Fruit fly (Drosophila melanogaster): ENCODE results near the gene Pdk1.

The Pdk1 gene

dm6 chr3L:94062-94461 lies 35.2 kb upstream of the Pdk1 start (continued):
- TF ChIP-seq CG16813 (GFP tag; IDR thresholded peaks at IDR 0.05; ENCODE audit: partially characterized antibody) = no peak
- TF ChIP-seq sens (GFP tag) = peak; percentile 77
- no peak; the same call in 2 of the 3 replicates for TF ChIP-seq gce (GFP tag; IDR thresholded peaks at IDR 0.05)
- peak; percentile 19; the same call in 1 of the 2 replicates for TF ChIP-seq CG31224 (GFP tag; IDR thresholded peaks at IDR 0.05)
- peak; percentile 21 for TF ChIP-seq mam (GFP tag; optimal IDR thresholded peaks at IDR 0.05)
- peak; percentile 19 for TF ChIP-seq Blimp-1 (GFP tag; optimal IDR thresholded peaks at IDR 0.05)
- TF ChIP-seq Fer3 (tag; optimal IDR thresholded peaks at IDR 0.05) = peak; percentile 23
- no peak for TF ChIP-seq CG4424 (GFP tag; optimal IDR thresholded peaks at IDR 0.05)
- TF ChIP-seq sim (GFP tag; IDR thresholded peaks at IDR 0.05) = no peak
- no peak for TF ChIP-seq HLH4C (GFP tag; IDR thresholded peaks at IDR 0.05; ENCODE audit: partially characterized antibody)
- TF ChIP-seq CG17802 (tag; optimal IDR thresholded peaks at IDR 0.05) = no peak
- TF ChIP-seq dati (GFP tag; IDR thresholded peaks at IDR 0.05) = no peak
- TF ChIP-seq zen (tag; optimal IDR thresholded peaks at IDR 0.05) = no peak
- no peak for TF ChIP-seq CG2116 (GFP tag; optimal IDR thresholded peaks at IDR 0.05)
- no peak for TF ChIP-seq CG15479 (GFP tag; optimal IDR thresholded peaks at IDR 0.05)
- TF ChIP-seq gsb (GFP tag; IDR thresholded peaks at IDR 0.05) = no peak
- 0 out of 3 replicates have a peak, but pooled peaks have one; percentile 31 for TF ChIP-seq Mrtf (GFP tag; IDR thresholded peaks at IDR 0.05)
- peak; percentile 12 for TF ChIP-seq NfI (GFP tag; optimal IDR thresholded peaks at IDR 0.05)
- peak; percentile 70 for TF ChIP-seq lab (GFP tag; optimal IDR thresholded peaks at IDR 0.05)
- no peak for TF ChIP-seq CG3163 (GFP tag; optimal IDR thresholded peaks at IDR 0.05)
- no peak for TF ChIP-seq CG9876 (GFP tag; optimal IDR thresholded peaks at IDR 0.05)
- no peak for TF ChIP-seq disco-r (GFP tag; optimal IDR thresholded peaks at IDR 0.05)
- no peak for TF ChIP-seq NFAT (GFP tag; IDR thresholded peaks at IDR 0.05)
- TF ChIP-seq psq (GFP tag; optimal IDR thresholded peaks at IDR 0.05) = no peak
- no peak for TF ChIP-seq CG18764 (GFP tag; optimal IDR thresholded peaks at IDR 0.05)
- TF ChIP-seq Antp (GFP tag; optimal IDR thresholded peaks at IDR 0.05) = peak; percentile 24
- TF ChIP-seq ham (GFP tag; IDR thresholded peaks at IDR 0.05) = no peak
- TF ChIP-seq cas (GFP tag; IDR thresholded peaks at IDR 0.05) = no peak
- no peak for TF ChIP-seq CG6854 (GFP tag; optimal IDR thresholded peaks at IDR 0.05)
- peak; percentile 36 for TF ChIP-seq CG7839 (tag; optimal IDR thresholded peaks at IDR 0.05)
- TF ChIP-seq Drgx (GFP tag; IDR thresholded peaks at IDR 0.05) = no peak
- peak; percentile 26; the same call in 1 of the 2 replicates for TF ChIP-seq esg (GFP tag; conservative IDR thresholded peaks at IDR 0.05)
- no peak for TF ChIP-seq BtbVII (GFP tag; optimal IDR thresholded peaks at IDR 0.05)
- TF ChIP-seq Asciz (GFP tag; optimal IDR thresholded peaks at IDR 0.05) = no peak
- no peak for TF ChIP-seq CG10274 (GFP tag; optimal IDR thresholded peaks at IDR 0.05)
- peak; percentile 28 for TF ChIP-seq bab2 (GFP tag; optimal IDR thresholded peaks at IDR 0.05)
- no peak for TF ChIP-seq kah (GFP tag; optimal IDR thresholded peaks at IDR 0.05)
- TF ChIP-seq MESR4 (GFP tag; optimal IDR thresholded peaks at IDR 0.05) = no peak
- TF ChIP-seq CG3995 (GFP tag; optimal IDR thresholded peaks at IDR 0.05) = no peak
- TF ChIP-seq br (optimal IDR thresholded peaks at IDR 0.05) = no peak
- TF ChIP-seq Nf-YA (GFP tag; IDR thresholded peaks at IDR 0.05) = no peak
- no peak for TF ChIP-seq CG1529 (GFP tag; optimal IDR thresholded peaks at IDR 0.05)
- no peak for TF ChIP-seq p53 (GFP tag; optimal IDR thresholded peaks at IDR 0.05)
- TF ChIP-seq CG11695 (GFP tag; IDR thresholded peaks at IDR 0.05) = peak; percentile 78
- no peak for TF ChIP-seq vnd (GFP tag; IDR thresholded peaks at IDR 0.05; ENCODE audit: partially characterized antibody)
- no peak for TF ChIP-seq CG12155 (GFP tag; optimal IDR thresholded peaks at IDR 0.05)
- TF ChIP-seq CG7556 (GFP tag; optimal IDR thresholded peaks at IDR 0.05) = no peak
- peak; percentile 26 for TF ChIP-seq CG1233 (GFP tag; optimal IDR thresholded peaks at IDR 0.05)
- no peak for TF ChIP-seq CG43689 (GFP tag; IDR thresholded peaks at IDR 0.05)
- TF ChIP-seq CG34422 (GFP tag; IDR thresholded peaks at IDR 0.05) = no peak
- TF ChIP-seq E2f2 (GFP tag; IDR thresholded peaks at IDR 0.05) = no peak
- TF ChIP-seq Deaf1 (tag; optimal IDR thresholded peaks at IDR 0.05) = no peak
- TF ChIP-seq shn (GFP tag; optimal IDR thresholded peaks at IDR 0.05) = no peak

Data from whole organism, embryonic.